Fruit fly (Drosophila melanogaster) whole organism, embryonic: Measurements from ENCODE around the gene CG42324.
A peak's percentile ranks its signal among the peaks of the same experiment; 100 is the strongest.

Experiments used
- Ada2b ChIP-seq: fragments of 200-800 bp; sonication (Bioruptor generic); IDR thresholded peaks from 2 replicates; pipeline ENCODE4 v1.3.6; 2022; ENCODE audit warnings: missing biosample characterization, missing genetic modification characterization
- Adf1 ChIP-seq: fragments of 200-800 bp; sonication (Bioruptor generic); IDR thresholded peaks from 2 replicates; pipeline ENCODE4 v1.3.6; 2022; ENCODE audit warnings: missing biosample characterization, missing genetic modification characterization
- Antp ChIP-seq: fragments of 200-800 bp; sonication (Bioruptor generic); optimal IDR thresholded peaks from 3 replicates; lab custom pipeline; 2016; ENCODE audit warnings: missing biosample characterization, missing genetic modification characterization
- Atf3 ChIP-seq: fragments of 200-800 bp; sonication (Bioruptor generic); optimal IDR thresholded peaks from 3 replicates; lab custom pipeline; 2016; ENCODE audit warnings: missing biosample characterization, missing genetic modification characterization
- Awh ChIP-seq: fragments of 200-800 bp; sonication (Bioruptor generic); IDR thresholded peaks from 2 replicates; pipeline ENCODE4, ENCODE4 v1.3.6; 2022; ENCODE audit warnings: missing biosample characterization, missing genetic modification characterization
- C15 ChIP-seq: fragments of 200-800 bp; sonication (Bioruptor generic); IDR thresholded peaks from 3 replicates; pipeline ENCODE4 v1.3.6; 2022; ENCODE audit warnings: missing biosample characterization, missing genetic modification characterization
- CG12219 ChIP-seq: fragments of 200-800 bp; sonication (Bioruptor generic); optimal IDR thresholded peaks from 3 replicates; lab custom pipeline; 2018; ENCODE audit warnings: missing biosample characterization, mild to moderate bottlenecking, missing genetic modification characterization
- CG12942 ChIP-seq: fragments of 200-800 bp; sonication (Bioruptor generic); optimal IDR thresholded peaks from 3 replicates; lab custom pipeline; 2016; ENCODE audit warnings: missing biosample characterization, missing genetic modification characterization
- CG13287 ChIP-seq: fragments of 200-800 bp; sonication (Bioruptor generic); IDR thresholded peaks from 2 replicates; pipeline ENCODE4 v1.3.6; 2022; ENCODE audit warnings: missing biosample characterization, missing genetic modification characterization; ENCODE audit not compliant: partially characterized antibody
- CG14965 ChIP-seq: fragments of 200-800 bp; sonication (Bioruptor generic); optimal IDR thresholded peaks from 2 replicates; lab custom pipeline; 2016; ENCODE audit warnings: missing biosample characterization, missing genetic modification characterization, borderline replicate concordance
- CG15514 ChIP-seq: fragments of 200-800 bp; sonication (Bioruptor generic); optimal IDR thresholded peaks from 3 replicates; lab custom pipeline; 2017; ENCODE audit warnings: missing biosample characterization, missing genetic modification characterization, mild to moderate bottlenecking, moderate library complexity, missing genetic modification reagents
- CG17568 ChIP-seq: fragments of 200-800 bp; sonication (Bioruptor generic); optimal IDR thresholded peaks from 2 replicates; lab custom pipeline; 2018; ENCODE audit warnings: missing biosample characterization, mild to moderate bottlenecking, missing genetic modification characterization, moderate library complexity
- CG18262 ChIP-seq: fragments of 200-800 bp; optimal IDR thresholded peaks from 3 replicates; lab custom pipeline; 2019; ENCODE audit warnings: missing biosample characterization, mild to moderate bottlenecking, missing genetic modification characterization, moderate library complexity
- CG33557 ChIP-seq: fragments of 200-800 bp; sonication (Bioruptor generic); optimal IDR thresholded peaks from 2 replicates; lab custom pipeline; 2019; ENCODE audit warnings: missing biosample characterization, mild to moderate bottlenecking, missing genetic modification characterization, moderate library complexity
- CG4282 ChIP-seq: fragments of 200-800 bp; sonication (Bioruptor generic); optimal IDR thresholded peaks from 2 replicates; lab custom pipeline; 2016; ENCODE audit warnings: missing biosample characterization, missing genetic modification characterization
- CG4617 ChIP-seq: fragments of 200-800 bp; sonication (Bioruptor generic); optimal IDR thresholded peaks from 3 replicates; lab custom pipeline; 2016; ENCODE audit warnings: missing biosample characterization, missing genetic modification characterization, borderline replicate concordance
- CG6683 ChIP-seq: fragments of 200-800 bp; sonication (Bioruptor generic); optimal IDR thresholded peaks from 2 replicates; lab custom pipeline; 2017; ENCODE audit warnings: missing biosample characterization, mild to moderate bottlenecking, missing genetic modification characterization, missing genetic modification reagents
- CG8478 ChIP-seq: fragments of >200 bp; optimal IDR thresholded peaks from 2 replicates; lab custom pipeline; 2018
- CHES-1-like ChIP-seq: fragments of 200-800 bp; sonication (Bioruptor generic); optimal IDR thresholded peaks from 2 replicates; lab custom pipeline; 2016; ENCODE audit warnings: missing biosample characterization, missing genetic modification characterization
- CrebB ChIP-seq: fragments of 200-800 bp; sonication (Bioruptor generic); optimal IDR thresholded peaks from 3 replicates; lab custom pipeline; 2018; ENCODE audit warnings: missing biosample characterization, mild to moderate bottlenecking, missing genetic modification characterization
- Elba2 ChIP-seq: fragments of 200-800 bp; sonication (Bioruptor generic); optimal IDR thresholded peaks from 3 replicates; lab custom pipeline; 2016; ENCODE audit warnings: missing biosample characterization, missing genetic modification characterization
- H15 ChIP-seq: fragments of 200-800 bp; sonication (Bioruptor generic); IDR thresholded peaks from 3 replicates; pipeline ENCODE4 v1.3.6; 2022; ENCODE audit warnings: missing biosample characterization, missing genetic modification characterization
- HmgZ ChIP-seq: fragments of 200-800 bp; sonication (Bioruptor generic); optimal IDR thresholded peaks from 2 replicates; lab custom pipeline; 2018; ENCODE audit warnings: missing biosample characterization, mild to moderate bottlenecking, missing genetic modification characterization
- NC2β ChIP-seq: fragments of 200-800 bp; sonication (Bioruptor generic); optimal IDR thresholded peaks from 2 replicates; lab custom pipeline; 2016; ENCODE audit warnings: missing biosample characterization, missing genetic modification characterization
- NK7.1 ChIP-seq: fragments of 200-800 bp; sonication (Bioruptor generic); optimal IDR thresholded peaks from 3 replicates; lab custom pipeline; 2016; ENCODE audit warnings: missing biosample characterization, missing genetic modification characterization
- NfI ChIP-seq: fragments of 200-800 bp; sonication (Bioruptor generic); optimal IDR thresholded peaks from 3 replicates; lab custom pipeline; 2018; ENCODE audit warnings: missing biosample characterization, mild to moderate bottlenecking, missing genetic modification characterization, moderate library complexity
- Optix ChIP-seq: fragments of 200-800 bp; sonication (Bioruptor generic); IDR thresholded peaks from 3 replicates; pipeline ENCODE4 v1.3.6; 2022; ENCODE audit warnings: missing biosample characterization, missing genetic modification characterization
- Rfx ChIP-seq: fragments of 200-800 bp; sonication (Bioruptor generic); IDR thresholded peaks from 2 replicates; pipeline ENCODE4 v1.3.6; 2022; ENCODE audit warnings: missing biosample characterization, missing genetic modification characterization
- Side ChIP-seq: fragments of 200-800 bp; sonication (Bioruptor generic); optimal IDR thresholded peaks from 2 replicates; lab custom pipeline; 2016; ENCODE audit warnings: missing biosample characterization, missing genetic modification characterization
- Sox102F ChIP-seq: fragments of 200-800 bp; sonication (Bioruptor generic); optimal IDR thresholded peaks from 2 replicates; lab custom pipeline; 2018; ENCODE audit warnings: missing biosample characterization, mild to moderate bottlenecking, missing genetic modification characterization, moderate library complexity
- cas ChIP-seq: fragments of 200-800 bp; sonication (Bioruptor generic); IDR thresholded peaks from 2 replicates; pipeline ENCODE4 v1.3.6; 2022; ENCODE audit warnings: missing biosample characterization, missing genetic modification characterization
- dmrt11E ChIP-seq: fragments of 200-800 bp; sonication (Bioruptor generic); optimal IDR thresholded peaks from 3 replicates; lab custom pipeline; 2018; ENCODE audit warnings: missing biosample characterization, mild to moderate bottlenecking, missing genetic modification characterization, moderate library complexity
- dmrt99B ChIP-seq: fragments of 200-800 bp; sonication (Bioruptor generic); optimal IDR thresholded peaks from 2 replicates; lab custom pipeline; 2018; ENCODE audit warnings: missing biosample characterization, mild to moderate bottlenecking, missing genetic modification characterization, moderate library complexity
- fd3F ChIP-seq: fragments of 200-800 bp; sonication (Bioruptor generic); optimal IDR thresholded peaks from 2 replicates; lab custom pipeline; 2018; ENCODE audit warnings: missing biosample characterization, mild to moderate bottlenecking, missing genetic modification characterization, moderate library complexity
- gro ChIP-seq: fragments of 200-800 bp; sonication (Bioruptor generic); optimal IDR thresholded peaks from 2 replicates; lab custom pipeline; 2016; ENCODE audit warnings: missing biosample characterization, missing genetic modification characterization
- inv ChIP-seq: fragments of 200-800 bp; sonication (Bioruptor generic); IDR thresholded peaks from 2 replicates; pipeline ENCODE4 v1.3.6; 2022; ENCODE audit warnings: missing biosample characterization, missing genetic modification characterization; ENCODE audit not compliant: partially characterized antibody
- lab ChIP-seq: fragments of 200-800 bp; sonication (Bioruptor generic); optimal IDR thresholded peaks from 3 replicates; lab custom pipeline; 2017; ENCODE audit warnings: missing biosample characterization, missing genetic modification characterization, mild to moderate bottlenecking, moderate library complexity, missing genetic modification reagents
- lola ChIP-seq, 3 experiments: fragments of >200 bp in 2 of 3; fragments of 200-800 bp in 1 of 3; sonication (Bioruptor generic) in 1 of 3; optimal IDR thresholded peaks; 2 replicates each; lab custom pipeline; 2017 to 2019; ENCODE audit warnings: missing biosample characterization in 3 of 3, missing genetic modification characterization in 3 of 3, mild to moderate bottlenecking in 1 of 3, moderate library complexity in 1 of 3
- prd ChIP-seq, 3 experiments: fragments of >200 bp in 2 of 3; fragments of 200-800 bp in 1 of 3; sonication (Bioruptor generic) in 1 of 3; optimal IDR thresholded peaks in 2 of 3; IDR thresholded peaks in 1 of 3; 2 replicates in 2 of 3; 3 replicates in 1 of 3; pipeline versions ENCODE4 v1.3.6 to Lab custom; 2017 to 2022; ENCODE audit warnings: missing biosample characterization in 1 of 3, missing genetic modification characterization in 1 of 3
- psq ChIP-seq: fragments of 200-800 bp; sonication (Bioruptor generic); optimal IDR thresholded peaks from 2 replicates; lab custom pipeline; 2017; ENCODE audit warnings: missing biosample characterization, missing genetic modification characterization
- pum ChIP-seq: fragments of 200-800 bp; sonication (Bioruptor generic); optimal IDR thresholded peaks from 2 replicates; lab custom pipeline; 2016; ENCODE audit warnings: missing biosample characterization, missing genetic modification characterization
- pzg ChIP-seq: fragments of 200-800 bp; sonication (Bioruptor generic); optimal IDR thresholded peaks from 3 replicates; lab custom pipeline; 2018; ENCODE audit warnings: missing biosample characterization, mild to moderate bottlenecking, missing genetic modification characterization, moderate library complexity
- schlank ChIP-seq: fragments of 200-800 bp; sonication (Bioruptor generic); optimal IDR thresholded peaks from 2 replicates; lab custom pipeline; 2018; ENCODE audit warnings: missing biosample characterization, mild to moderate bottlenecking, missing genetic modification characterization
- sens ChIP-seq: fragments of 200-800 bp; sonication (Bioruptor generic); peaks from one replicate; lab custom pipeline; 2016; ENCODE audit warnings: missing biosample characterization, missing genetic modification characterization
- seq ChIP-seq: fragments of 200-800 bp; sonication (Bioruptor generic); IDR thresholded peaks from 2 replicates; pipeline ENCODE4 v1.3.6; 2022; ENCODE audit warnings: missing biosample characterization, missing genetic modification characterization
- tgo ChIP-seq: fragments of 200-800 bp; sonication (Bioruptor generic); IDR thresholded peaks from 3 replicates; pipeline ENCODE4 v1.3.6; 2022; ENCODE audit warnings: missing biosample characterization, missing genetic modification characterization
- trh ChIP-seq: fragments of 200-800 bp; sonication (Bioruptor generic); optimal IDR thresholded peaks from 2 replicates; lab custom pipeline; 2016; ENCODE audit warnings: missing biosample characterization, missing genetic modification characterization
- twi ChIP-seq: fragments of 200-800 bp; optimal IDR thresholded peaks from 2 replicates; lab custom pipeline; 2019; ENCODE audit warnings: missing biosample characterization, mild to moderate bottlenecking, missing genetic modification characterization, moderate library complexity

Gene CG42324

dm6 chr3L:3518512-3519492 is 46.6 kb downstream of the CG42324 start (continued):
- TF ChIP-seq trh (GFP tag; lab: Kevin White, UChicago) (no peak), sens (GFP tag; lab: Kevin White, UChicago) (peak; percentile 50), CG14965 (GFP tag; lab: Kevin White, UChicago) (no peak), NK7.1 (no peak), CG12219 (peak; percentile 19), CG12942 (GFP tag; lab: Kevin White, UChicago) (no peak), Antp (GFP tag; lab: Kevin White, UChicago) (no peak), Sox102F (GFP tag; lab: Kevin White, UChicago) (no peak), lola (GFP tag; optimal IDR thresholded peaks at IDR 0.05; lab: Kevin White, UChicago) (peak in 1 of 3 experiments; percentile 54), CG6683 (GFP tag; lab: Kevin White, UChicago) (no peak), CG4617 (GFP tag; lab: Kevin White, UChicago) (no peak), Ada2b (GFP tag; lab: Robert Waterston, UW) (no peak), Elba2 (GFP tag; lab: Kevin White, UChicago) (no peak), Atf3 (GFP tag; lab: Kevin White, UChicago) (no peak), inv (GFP tag; lab: Robert Waterston, UW) (no peak), prd (optimal IDR thresholded peaks at IDR 0.05; lab: Kevin White, UChicago) (no peak), prd (GFP tag; IDR thresholded peaks at IDR 0.05; lab: Robert Waterston, UW) (no peak), tgo (GFP tag; lab: Robert Waterston, UW) (no peak), CG33557 (peak; percentile 63), H15 (GFP tag; lab: Robert Waterston, UW) (no peak), pum (GFP tag; lab: Kevin White, UChicago) (no peak), Optix (GFP tag; lab: Robert Waterston, UW) (no peak), CG18262 (tag; lab: Kevin White, UChicago) (peak; percentile 39), seq (GFP tag; lab: Robert Waterston, UW) (0 out of 2 replicates have a peak, but pooled peaks have one; percentile 15), CG17568 (GFP tag; lab: Kevin White, UChicago) (peak; percentile 49), CG15514 (GFP tag; lab: Kevin White, UChicago) (peak; percentile 37), cas (GFP tag; lab: Robert Waterston, UW) (no peak), gro (GFP tag; lab: Kevin White, UChicago) (no peak), CHES-1-like (GFP tag; lab: Kevin White, UChicago) (no peak), Rfx (GFP tag; lab: Robert Waterston, UW) (peak; percentile 16; the same call in 1 of the 2 replicates), CG8478 (lab: Kevin White, UChicago) (no peak), NC2β (GFP tag; lab: Kevin White, UChicago) (no peak), HmgZ (tag; lab: Kevin White, UChicago) (no peak), Adf1 (GFP tag; lab: Robert Waterston, UW) (no peak), Awh (GFP tag; lab: Robert Waterston, UW) (peak; percentile 44; the same call in 1 of the 2 replicates), CG13287 (GFP tag; lab: Robert Waterston, UW) (no peak), pzg (GFP tag; lab: Kevin White, UChicago) (no peak), lab (GFP tag; lab: Kevin White, UChicago) (peak; percentile 61), NfI (no peak), dmrt99B (tag; lab: Kevin White, UChicago) (peak; percentile 8), Side (GFP tag; lab: Kevin White, UChicago) (no peak), psq (GFP tag; lab: Kevin White, UChicago) (no peak), C15 (GFP tag; lab: Robert Waterston, UW) (no peak), CrebB (tag; lab: Kevin White, UChicago) (peak; percentile 36), dmrt11E (tag; lab: Kevin White, UChicago) (peak; percentile 41), twi (no peak), CG4282 (GFP tag; lab: Kevin White, UChicago) (no peak), schlank (tag; lab: Kevin White, UChicago) (no peak), fd3F (GFP tag; lab: Kevin White, UChicago) (no peak)
